Fruit fly (Drosophila melanogaster) whole organism, wandering third instar larva: ENCODE results near the gene tara.

Experiments used
- Abd-B ChIP-seq: fragments of >200 bp; optimal IDR thresholded peaks from 2 replicates; lab custom pipeline; 2017; ENCODE audit warnings: missing biosample characterization, missing genetic modification characterization
- CG32264 ChIP-seq: fragments of 200-800 bp; sonication (Bioruptor generic); optimal IDR thresholded peaks from 2 replicates; lab custom pipeline; 2016; ENCODE audit warnings: missing biosample characterization, missing genetic modification characterization
- CG9705 ChIP-seq: fragments of 200-800 bp; sonication (Bioruptor generic); optimal IDR thresholded peaks from 2 replicates; lab custom pipeline; 2018; ENCODE audit warnings: missing biosample characterization, mild to moderate bottlenecking, missing genetic modification characterization
- CrebA ChIP-seq: fragments of 200-800 bp; sonication (Bioruptor generic); optimal IDR thresholded peaks from 2 replicates; lab custom pipeline; 2016; ENCODE audit warnings: missing biosample characterization, mild to moderate bottlenecking, missing genetic modification characterization, borderline replicate concordance
- Dfd ChIP-seq: fragments of >200 bp; optimal IDR thresholded peaks from 2 replicates; lab custom pipeline; 2017; ENCODE audit warnings: missing biosample characterization, missing genetic modification characterization
- Dif ChIP-seq: fragments of 200-275, 200-300 bp; sonication (Bioruptor generic); optimal IDR thresholded peaks from 2 replicates; lab custom pipeline; 2018; ENCODE audit warnings: missing biosample characterization, missing genetic modification characterization; ENCODE audit not compliant: partially characterized antibody
- GATAd ChIP-seq: sonication (Bioruptor generic); optimal IDR thresholded peaks from 2 replicates; lab custom pipeline; 2016; ENCODE audit warnings: missing biosample characterization, missing genetic modification characterization
- HLH106 ChIP-seq: fragments of 200-800 bp; optimal IDR thresholded peaks from 3 replicates; lab custom pipeline; 2019; ENCODE audit warnings: missing biosample characterization, mild to moderate bottlenecking, missing genetic modification characterization, moderate library complexity
- Hnf4 ChIP-seq: fragments of 200-800 bp; sonication (Bioruptor generic); optimal IDR thresholded peaks from 2 replicates; lab custom pipeline; 2016; ENCODE audit warnings: missing biosample characterization, mild to moderate bottlenecking, missing genetic modification characterization
- Hr78 ChIP-seq: fragments of >200 bp; optimal IDR thresholded peaks from 2 replicates; lab custom pipeline; 2017; ENCODE audit warnings: missing biosample characterization, missing genetic modification characterization
- Hr83 ChIP-seq: fragments of 200-300 bp; sonication (Bioruptor generic); optimal IDR thresholded peaks from 2 replicates; lab custom pipeline; 2016; ENCODE audit warnings: missing biosample characterization, mild to moderate bottlenecking, missing genetic modification characterization, moderate library complexity; ENCODE audit not compliant: poor library complexity, severe bottlenecking
- Jra ChIP-seq: sonication (Bioruptor generic); optimal IDR thresholded peaks from 2 replicates; lab custom pipeline; 2016; ENCODE audit warnings: missing biosample characterization, missing genetic modification characterization
- Mio ChIP-seq: sonication (Bioruptor generic); optimal IDR thresholded peaks from 2 replicates; lab custom pipeline; 2016; ENCODE audit warnings: missing biosample characterization, missing genetic modification characterization
- Myc ChIP-seq: fragments of >200 bp; optimal IDR thresholded peaks from 2 replicates; lab custom pipeline; 2017
- N ChIP-seq: fragments of >200 bp; optimal IDR thresholded peaks from 2 replicates; lab custom pipeline; 2018; ENCODE audit warnings: missing biosample characterization, missing external identifiers, missing genetic modification characterization
- OdsH ChIP-seq: fragments of 200-800 bp; sonication (Bioruptor generic); optimal IDR thresholded peaks from 2 replicates; lab custom pipeline; 2016; ENCODE audit warnings: missing biosample characterization, mild to moderate bottlenecking, missing genetic modification characterization
- Rel ChIP-seq, 2 experiments: fragments of 200-800 bp; sonication (Bioruptor generic) in 1 of 2; optimal IDR thresholded peaks; 2 replicates in 1 of 2; 3 replicates in 1 of 2; lab custom pipeline; 2016 to 2019; ENCODE audit warnings: mild to moderate bottlenecking in 2 of 2, missing biosample characterization in 2 of 2, missing genetic modification characterization in 2 of 2, moderate library complexity in 1 of 2
- Sp1 ChIP-seq: fragments of 200-800 bp; sonication (Bioruptor generic); optimal IDR thresholded peaks from 3 replicates; lab custom pipeline; 2019; ENCODE audit warnings: missing biosample characterization, mild to moderate bottlenecking, missing genetic modification characterization, moderate library complexity
- Vsx2 ChIP-seq: fragments of 200-300, 225-300 bp; sonication (Bioruptor generic); optimal IDR thresholded peaks from 2 replicates; lab custom pipeline; 2018; ENCODE audit warnings: missing biosample characterization, missing genetic modification characterization; ENCODE audit not compliant: partially characterized antibody
- br ChIP-seq: fragments of 200-800 bp; sonication (Bioruptor generic); optimal IDR thresholded peaks from 2 replicates; lab custom pipeline; 2016; ENCODE audit warnings: missing biosample characterization, missing genetic modification characterization
- brk ChIP-seq: fragments of 200-800 bp; sonication (Bioruptor generic); optimal IDR thresholded peaks from 2 replicates; lab custom pipeline; 2016; ENCODE audit warnings: missing biosample characterization, mild to moderate bottlenecking, missing genetic modification characterization
- dl ChIP-seq, 2 experiments: fragments of 175-275, 200-275 bp in 1 of 2; fragments of 200-275 bp in 1 of 2; sonication (Bioruptor generic); optimal IDR thresholded peaks; lab custom pipeline; 2018; ENCODE audit warnings: mild to moderate bottlenecking in 2 of 2, missing biosample characterization in 2 of 2, missing genetic modification characterization in 2 of 2, moderate library complexity in 2 of 2; ENCODE audit not compliant: partially characterized antibody in 2 of 2, insufficient read depth in 1 of 2
- dmrt93B ChIP-seq: fragments of 200-800 bp; sonication (Bioruptor generic); optimal IDR thresholded peaks from 2 replicates; lab custom pipeline; 2018; ENCODE audit warnings: missing biosample characterization, mild to moderate bottlenecking, missing genetic modification characterization
- dsf ChIP-seq: sonication (Bioruptor generic); optimal IDR thresholded peaks from 2 replicates; lab custom pipeline; 2016; ENCODE audit warnings: missing biosample characterization, missing genetic modification characterization, borderline replicate concordance
- ey ChIP-seq: fragments of 200-800 bp; sonication (Bioruptor generic); optimal IDR thresholded peaks from 2 replicates; lab custom pipeline; 2016; ENCODE audit warnings: missing biosample characterization, missing genetic modification characterization
- foxo ChIP-seq, 2 experiments: fragments of 200-800 bp; sonication (Bioruptor generic); optimal IDR thresholded peaks; 2 replicates in 1 of 2; 3 replicates in 1 of 2; lab custom pipeline; 2016 to 2017; ENCODE audit warnings: missing biosample characterization in 2 of 2, missing genetic modification characterization in 2 of 2
- fru ChIP-seq: fragments of 200-800 bp; sonication (Bioruptor generic); optimal IDR thresholded peaks from 3 replicates; lab custom pipeline; 2016; ENCODE audit warnings: missing biosample characterization, mild to moderate bottlenecking, missing genetic modification characterization
- h ChIP-seq: fragments of 200-800 bp; sonication (Bioruptor generic); optimal IDR thresholded peaks from 3 replicates; lab custom pipeline; 2016; ENCODE audit warnings: missing biosample characterization, mild to moderate bottlenecking, missing genetic modification characterization
- jim ChIP-seq: fragments of 175-275, 200-325 bp; sonication (Bioruptor generic); optimal IDR thresholded peaks from 2 replicates; lab custom pipeline; 2016; ENCODE audit warnings: missing biosample characterization, mild to moderate bottlenecking, missing genetic modification characterization
- lola ChIP-seq: fragments of >200 bp; optimal IDR thresholded peaks from 2 replicates; lab custom pipeline; 2017; ENCODE audit warnings: missing biosample characterization, missing genetic modification characterization
- pan ChIP-seq: fragments of >200 bp; optimal IDR thresholded peaks from 2 replicates; lab custom pipeline; 2017
- psq ChIP-seq: fragments of 200-800 bp; sonication (Bioruptor generic); optimal IDR thresholded peaks from 3 replicates; lab custom pipeline; 2017; ENCODE audit warnings: missing biosample characterization, mild to moderate bottlenecking, missing genetic modification characterization, moderate library complexity
- rgr ChIP-seq: fragments of 200-800 bp; sonication (Bioruptor generic); optimal IDR thresholded peaks from 3 replicates; lab custom pipeline; 2016; ENCODE audit warnings: missing biosample characterization, mild to moderate bottlenecking, missing genetic modification characterization
- sage ChIP-seq: fragments of 200-800 bp; sonication (Bioruptor generic); optimal IDR thresholded peaks from 2 replicates; lab custom pipeline; 2016; ENCODE audit warnings: missing biosample characterization, mild to moderate bottlenecking, missing genetic modification characterization
- sv ChIP-seq: fragments of 200-800 bp; sonication (Bioruptor generic); optimal IDR thresholded peaks from 3 replicates; lab custom pipeline; 2016; ENCODE audit warnings: missing biosample characterization, missing genetic modification characterization
- tai ChIP-seq: sonication (Bioruptor generic); optimal IDR thresholded peaks from 2 replicates; lab custom pipeline; 2016; ENCODE audit warnings: missing biosample characterization, missing genetic modification characterization
- usp ChIP-seq: fragments of >200 bp; optimal IDR thresholded peaks from 2 replicates; lab custom pipeline; 2017; ENCODE audit warnings: missing biosample characterization, missing genetic modification characterization
- woc ChIP-seq: sonication (Bioruptor generic); optimal IDR thresholded peaks from 2 replicates; lab custom pipeline; 2016; ENCODE audit warnings: missing biosample characterization, mild to moderate bottlenecking, missing genetic modification characterization

tara gene

DNA sequence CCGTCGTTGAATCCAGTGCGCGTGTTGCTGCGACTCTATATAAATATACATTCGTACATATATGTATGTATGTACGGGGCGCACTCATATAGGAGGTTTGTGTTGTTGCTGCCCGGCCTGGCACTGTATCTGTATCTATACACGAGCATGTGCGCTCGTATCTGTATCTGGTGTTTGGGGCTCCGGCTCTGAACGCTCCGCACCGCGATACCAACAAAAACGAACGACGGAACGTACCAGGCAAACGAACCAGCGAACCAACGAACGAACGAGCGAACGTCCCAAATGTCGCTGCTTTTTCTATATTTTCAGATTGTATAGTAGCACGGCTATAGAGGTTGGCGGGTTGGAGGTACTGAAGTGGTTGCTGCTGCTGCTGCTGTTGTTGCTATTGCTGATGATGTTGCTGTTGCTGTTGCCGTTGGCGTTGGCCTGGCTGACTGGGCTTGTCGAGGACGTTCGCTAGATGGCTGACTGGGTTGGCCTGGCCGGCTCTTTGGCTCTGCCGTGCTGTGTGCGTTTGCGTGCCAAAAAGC, 18.3 kb upstream of the tara start:
- TF ChIP-seq sage (peak; percentile 29), Dif (GFP tag; lab: Kevin White, UChicago) (peak; percentile 51), CrebA (GFP tag; lab: Kevin White, UChicago) (peak; percentile 93), rgr (GFP tag; lab: Kevin White, UChicago) (peak; percentile 37), lola (no peak), jim (GFP tag; lab: Kevin White, UChicago) (peak; percentile 24), tai (GFP tag; lab: Kevin White, UChicago) (peak; percentile 66), ey (no peak), Abd-B (no peak), woc (peak; percentile 44), Mio (no peak), br (GFP tag; lab: Kevin White, UChicago) (peak; percentile 77), Myc (lab: Kevin White, UChicago) (no peak), sv (GFP tag; lab: Kevin White, UChicago) (no peak), OdsH (GFP tag; lab: Kevin White, UChicago) (peak; percentile 28), foxo (GFP tag; optimal IDR thresholded peaks at IDR 0.05; lab: Kevin White, UChicago) (peak; percentile 16 to 17), psq (GFP tag; lab: Kevin White, UChicago) (peak; percentile 70), pan (lab: Kevin White, UChicago) (no peak), Dfd (GFP tag; lab: Kevin White, UChicago) (peak; percentile 52), fru (GFP tag; lab: Kevin White, UChicago) (peak; percentile 10), dsf (GFP tag; lab: Kevin White, UChicago) (no peak), Hr83 (GFP tag; lab: Kevin White, UChicago) (peak; percentile 66), CG9705 (GFP tag; lab: Kevin White, UChicago) (peak; percentile 14), brk (peak; percentile 90), usp (GFP tag; lab: Kevin White, UChicago) (no peak), Jra (GFP tag; lab: Kevin White, UChicago) (peak; percentile 44), HLH106 (tag; lab: Kevin White, UChicago) (peak; percentile 0), N (no peak), Vsx2 (GFP tag; lab: Kevin White, UChicago) (peak; percentile 46), Rel (GFP tag; optimal IDR thresholded peaks at IDR 0.05; lab: Kevin White, UChicago) (peak; percentile 59), Rel (tag; optimal IDR thresholded peaks at IDR 0.05; lab: Kevin White, UChicago) (peak; percentile 75), GATAd (no peak), Hr78 (GFP tag; lab: Kevin White, UChicago) (no peak), CG32264 (GFP tag; lab: Kevin White, UChicago) (peak; percentile 51), Sp1 (GFP tag; lab: Kevin White, UChicago) (peak; percentile 41), dmrt93B (GFP tag; lab: Kevin White, UChicago) (peak; percentile 35), Hnf4 (peak; percentile 63), h (GFP tag; lab: Kevin White, UChicago) (peak; percentile 77), dl (GFP tag; optimal IDR thresholded peaks at IDR 0.05; lab: Kevin White, UChicago; ENCODE audit: insufficient read depth in 1 of 2, partially characterized antibody in 2 of 2) (peak in 1 of 2 experiments; percentile 13)

DNA sequence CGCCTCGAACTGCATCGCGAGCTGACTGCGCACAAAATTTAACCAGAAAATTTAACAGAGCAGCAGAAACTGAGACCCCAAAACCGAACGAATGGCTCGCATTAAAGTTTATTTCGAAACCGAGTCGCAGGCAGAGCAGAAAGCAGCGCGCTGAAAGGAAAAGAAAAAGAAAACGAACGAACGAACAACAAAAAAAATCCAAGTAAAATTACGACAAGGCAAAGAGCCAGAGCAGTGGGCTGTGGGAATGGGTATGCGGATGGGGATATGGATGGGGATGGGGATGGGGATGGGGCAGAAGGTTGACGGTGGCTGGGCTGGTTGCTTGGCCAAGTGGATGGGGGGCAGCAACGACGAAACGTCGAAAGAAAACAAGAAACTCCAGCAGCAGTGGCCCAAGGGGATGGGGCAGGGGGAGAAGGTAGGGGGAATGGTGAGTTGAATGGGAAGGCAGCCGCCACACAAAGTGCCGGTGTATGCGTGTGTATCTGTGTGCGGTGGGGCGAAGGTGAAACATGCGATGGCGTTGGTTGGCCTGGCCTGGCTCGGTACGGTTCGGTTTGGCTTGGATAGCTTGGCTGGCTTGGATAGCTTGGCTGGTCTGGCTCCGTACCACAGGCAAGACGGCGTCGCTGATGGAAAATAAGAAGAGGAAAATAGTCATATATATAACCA, 17.2 kb upstream of the tara start:
- no peak for TF ChIP-seq usp (GFP tag; lab: Kevin White, UChicago)
- peak; percentile 14 for TF ChIP-seq dmrt93B (GFP tag; lab: Kevin White, UChicago)
- TF ChIP-seq Hnf4: peak; percentile 22
- no peak for TF ChIP-seq lola
- TF ChIP-seq Dif (GFP tag; lab: Kevin White, UChicago): peak; percentile 55
- TF ChIP-seq dl (GFP tag; optimal IDR thresholded peaks at IDR 0.05; lab: Kevin White, UChicago; ENCODE audit: insufficient read depth in 1 of 2, partially characterized antibody in 2 of 2): peak; percentile 12 to 54
- peak in 1 of 2 experiments; percentile 56 for TF ChIP-seq foxo (GFP tag; optimal IDR thresholded peaks at IDR 0.05; lab: Kevin White, UChicago)
- no peak for TF ChIP-seq Myc (lab: Kevin White, UChicago)
- TF ChIP-seq Rel (GFP tag; optimal IDR thresholded peaks at IDR 0.05; lab: Kevin White, UChicago): peak; percentile 76
- TF ChIP-seq Rel (tag; optimal IDR thresholded peaks at IDR 0.05; lab: Kevin White, UChicago): peak; percentile 77
- peak; percentile 86 for TF ChIP-seq Vsx2 (GFP tag; lab: Kevin White, UChicago)
- TF ChIP-seq sage: peak; percentile 59
- peak; percentile 53 for TF ChIP-seq br (GFP tag; lab: Kevin White, UChicago)
- TF ChIP-seq pan (lab: Kevin White, UChicago): no peak
- no peak for TF ChIP-seq CG32264 (GFP tag; lab: Kevin White, UChicago)
- peak; percentile 90 for TF ChIP-seq psq (GFP tag; lab: Kevin White, UChicago)
- TF ChIP-seq Sp1 (GFP tag; lab: Kevin White, UChicago): peak; percentile 78
- TF ChIP-seq HLH106 (tag; lab: Kevin White, UChicago): peak; percentile 36
- TF ChIP-seq brk: peak; percentile 69
- no peak for TF ChIP-seq Dfd (GFP tag; lab: Kevin White, UChicago)
- TF ChIP-seq OdsH (GFP tag; lab: Kevin White, UChicago): no peak
- peak; percentile 34 for TF ChIP-seq rgr (GFP tag; lab: Kevin White, UChicago)
- no peak for TF ChIP-seq tai (GFP tag; lab: Kevin White, UChicago)
- TF ChIP-seq CrebA (GFP tag; lab: Kevin White, UChicago): peak; percentile 94
- TF ChIP-seq ey: peak; percentile 2
- TF ChIP-seq jim (GFP tag; lab: Kevin White, UChicago): peak; percentile 81
- TF ChIP-seq, all 38 proteins: peak for 17
